Worm (Caenorhabditis elegans) whole organism, young adult: ENCODE results near the gene ttr-35.

Experiments
- C17E4.6 ChIP-seq: fragments of 200-800 bp; sonication (Bioruptor generic); IDR thresholded peaks from 2 replicates; pipeline ENCODE4 v1.3.6; 2022; ENCODE audit warnings: missing genetic modification reagents, missing genetic modification characterization, missing compliant biosample characterization
- ets-4 ChIP-seq: fragments of 200-800 bp; sonication (Bioruptor generic); optimal IDR thresholded peaks from 2 replicates; lab custom pipeline; 2018; ENCODE audit warnings: mild to moderate bottlenecking, missing genetic modification characterization, missing compliant biosample characterization
- snpc-1.1 ChIP-seq: sonication (generic microtip); optimal IDR thresholded peaks from 2 replicates; lab custom pipeline; 2017; ENCODE audit warnings: missing genetic modification characterization, mild to moderate bottlenecking, missing compliant biosample characterization, antibody characterized with exemption, moderate library complexity, missing genotype, missing genetic modification reagents; ENCODE audit not compliant: insufficient read depth

ce11 chrX:6468499-6468898 lies 43.6 kb upstream of the ttr-35 start, which contains the start of gene C15B12.9:
- TF ChIP-seq snpc-1.1 (no peak), ets-4 (no peak), C17E4.6 (GFP tag; lab: Robert Waterston, UW) (no peak)
